Worm (Caenorhabditis elegans) whole organism, midembryonic: Measurements from ENCODE around the gene F17E9.16.

Experiments
- cog-1 ChIP-seq: sonication (generic microtip); optimal IDR thresholded peaks from 2 replicates; lab custom pipeline; 2016; ENCODE audit warnings: missing genetic modification characterization, missing compliant biosample characterization
- flt-1 ChIP-seq: fragments of 200-800 bp; sonication (Bioruptor generic); IDR thresholded peaks from 2 replicates; pipeline ENCODE4 v1.3.6; 2022; ENCODE audit warnings: missing genetic modification characterization, missing compliant biosample characterization
- klf-2 ChIP-seq: fragments of 200-800 bp; sonication (Bioruptor generic); conservative IDR thresholded peaks from 2 replicates; pipeline ENCODE4 v1.3.6; 2022; ENCODE audit warnings: missing genetic modification reagents, missing genetic modification characterization, missing compliant biosample characterization
- med-1 ChIP-seq: sonication (generic microtip); optimal IDR thresholded peaks from 2 replicates; lab custom pipeline; 2017; ENCODE audit warnings: missing genetic modification characterization, mild to moderate bottlenecking, missing compliant biosample characterization, antibody characterized with exemption, missing genetic modification reagents; ENCODE audit not compliant: insufficient read depth
- ref-1 ChIP-seq: fragments of 200-800 bp; sonication (Bioruptor generic); conservative IDR thresholded peaks from 2 replicates; pipeline ENCODE4 v1.3.6; 2022; ENCODE audit warnings: missing genetic modification reagents, missing genetic modification characterization, missing compliant biosample characterization
- tab-1 ChIP-seq: fragments of 200-800 bp; sonication (Bioruptor generic); IDR thresholded peaks from 2 replicates; pipeline ENCODE4 v1.3.6; 2022; ENCODE audit warnings: missing genetic modification characterization, missing compliant biosample characterization
- ztf-29 ChIP-seq: fragments of 200-800 bp; sonication (Bioruptor generic); IDR thresholded peaks from 2 replicates; pipeline ENCODE4 v1.3.6; 2022; ENCODE audit warnings: missing genetic modification reagents, missing genetic modification characterization, missing compliant biosample characterization

DNA sequence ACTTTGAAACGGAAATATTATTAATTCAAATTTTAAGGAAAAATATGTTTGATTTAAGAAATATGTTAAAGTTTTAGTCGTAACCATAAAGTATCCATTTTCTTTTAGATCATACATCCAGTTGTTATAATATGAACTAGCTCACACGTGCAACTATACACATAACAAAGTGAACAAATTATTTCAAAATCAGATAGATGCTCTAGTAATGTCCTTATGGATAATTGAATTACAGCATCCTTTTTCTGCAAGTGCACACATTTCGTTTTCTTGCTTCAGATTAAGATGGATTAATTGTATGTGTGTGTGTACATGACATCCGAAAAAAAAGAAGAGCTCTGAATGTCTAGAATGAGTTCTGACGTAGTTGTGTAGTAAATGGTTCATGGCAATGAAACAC, 33.5 kb downstream of the F17E9.16 start:
- TF ChIP-seq cog-1 (no peak), klf-2 (GFP tag; lab: Robert Waterston, UW) (no peak), flt-1 (no peak), ztf-29 (GFP tag; lab: Robert Waterston, UW) (no peak), tab-1 (GFP tag; lab: Robert Waterston, UW) (no peak), ref-1 (GFP tag; lab: Robert Waterston, UW) (no peak), med-1 (GFP tag; lab: Kevin White, UChicago) (no peak)
